Worm (Caenorhabditis elegans) whole organism, mixed stage, embryonic: ENCODE results near the gene lron-7.

Experiments used
- M03D4.4 ChIP-seq: sonication (generic microtip); optimal IDR thresholded peaks from 2 replicates; lab custom pipeline; 2017; ENCODE audit warnings: mild to moderate bottlenecking, missing genetic modification characterization, missing compliant biosample characterization
- bed-3 ChIP-seq: fragments of 200-800 bp; sonication (Bioruptor generic); optimal IDR thresholded peaks from 3 replicates; lab custom pipeline; 2018; ENCODE audit warnings: mild to moderate bottlenecking, missing genetic modification characterization, moderate library complexity, missing compliant biosample characterization
- blmp-1 ChIP-seq: fragments of 150-350 bp; optimal IDR thresholded peaks from 2 replicates; lab custom pipeline; 2014; ENCODE audit warnings: missing biosample characterization, missing genetic modification characterization
- ceh-39 ChIP-seq: fragments of 150-350 bp; optimal IDR thresholded peaks from 2 replicates; lab custom pipeline; 2014; ENCODE audit warnings: missing biosample characterization, missing genetic modification characterization
- ceh-43 ChIP-seq: fragments of 200-800 bp; sonication (Bioruptor generic); optimal IDR thresholded peaks from 2 replicates; lab custom pipeline; 2018; ENCODE audit warnings: mild to moderate bottlenecking, missing genetic modification characterization, moderate library complexity, missing compliant biosample characterization
- ceh-83 ChIP-seq: fragments of 200-800 bp; sonication (Bioruptor generic); optimal IDR thresholded peaks from 2 replicates; lab custom pipeline; 2018; ENCODE audit warnings: mild to moderate bottlenecking, missing genetic modification characterization, missing compliant biosample characterization
- ces-1 ChIP-seq: fragments of 150-350 bp; optimal IDR thresholded peaks from 2 replicates; lab custom pipeline; 2014; ENCODE audit warnings: missing biosample characterization, missing genetic modification reagents, missing genetic modification characterization
- cnd-1 ChIP-seq: fragments of 200-800 bp; sonication (Bioruptor generic); optimal IDR thresholded peaks from 2 replicates; lab custom pipeline; 2018; ENCODE audit warnings: mild to moderate bottlenecking, missing genetic modification characterization, missing compliant biosample characterization
- drap-1 ChIP-seq: fragments of 200-800 bp; sonication (Bioruptor generic); optimal IDR thresholded peaks from 3 replicates; lab custom pipeline; 2018; ENCODE audit warnings: mild to moderate bottlenecking, missing genetic modification characterization, missing compliant biosample characterization
- elt-1 ChIP-seq: sonication (generic microtip); optimal IDR thresholded peaks from 2 replicates; lab custom pipeline; 2017; ENCODE audit warnings: missing genetic modification characterization, mild to moderate bottlenecking, missing compliant biosample characterization, antibody characterized with exemption, moderate library complexity, borderline replicate concordance; ENCODE audit not compliant: insufficient read depth
- elt-3 ChIP-seq: fragments of 150-350 bp; optimal IDR thresholded peaks from 2 replicates; lab custom pipeline; 2014; ENCODE audit warnings: missing biosample characterization, missing genetic modification characterization
- flh-1 ChIP-seq: fragments of 200-800 bp; sonication (Bioruptor generic); optimal IDR thresholded peaks from 2 replicates; lab custom pipeline; 2018; ENCODE audit warnings: mild to moderate bottlenecking, missing genetic modification characterization, moderate library complexity, missing compliant biosample characterization
- ham-2 ChIP-seq: fragments of 200-800 bp; sonication (Bioruptor generic); optimal IDR thresholded peaks from 2 replicates; lab custom pipeline; 2018; ENCODE audit warnings: mild to moderate bottlenecking, missing genetic modification characterization, missing compliant biosample characterization
- hlh-1 ChIP-seq: fragments of 150-350 bp; optimal IDR thresholded peaks from 2 replicates; lab custom pipeline; 2014; ENCODE audit warnings: missing biosample characterization, missing genetic modification reagents, missing genetic modification characterization
- lin-13 ChIP-seq: fragments of 150-350 bp; optimal IDR thresholded peaks from 2 replicates; lab custom pipeline; 2014; ENCODE audit warnings: missing biosample characterization, missing genetic modification characterization
- lin-32 ChIP-seq: fragments of 200-800 bp; sonication (Bioruptor generic); optimal IDR thresholded peaks from 2 replicates; lab custom pipeline; 2018; ENCODE audit warnings: mild to moderate bottlenecking, missing genetic modification characterization, missing compliant biosample characterization
- lsy-2 ChIP-seq: fragments of 150-350 bp; optimal IDR thresholded peaks from 2 replicates; lab custom pipeline; 2014; ENCODE audit warnings: missing biosample characterization, missing genetic modification characterization
- mab-5 ChIP-seq: fragments of 150-350 bp; optimal IDR thresholded peaks from 2 replicates; lab custom pipeline; 2014; ENCODE audit warnings: missing biosample characterization, missing genetic modification characterization
- mep-1 ChIP-seq: fragments of 150-350 bp; optimal IDR thresholded peaks from 2 replicates; lab custom pipeline; 2017; ENCODE audit warnings: missing biosample characterization, missing genetic modification reagents, missing genetic modification characterization, inconsistent platforms
- mls-2 ChIP-seq: sonication (generic microtip); optimal IDR thresholded peaks from 2 replicates; lab custom pipeline; 2016; ENCODE audit warnings: mild to moderate bottlenecking, missing genetic modification characterization, moderate library complexity, missing compliant biosample characterization
- nhr-12 ChIP-seq: fragments of 150-350 bp; optimal IDR thresholded peaks from 2 replicates; lab custom pipeline; 2014; ENCODE audit warnings: missing biosample characterization, missing genetic modification characterization
- nhr-2 ChIP-seq: fragments of 150-350 bp; optimal IDR thresholded peaks from 2 replicates; lab custom pipeline; 2014; ENCODE audit warnings: missing biosample characterization, missing genetic modification characterization
- nhr-237 ChIP-seq: fragments of 150-350 bp; optimal IDR thresholded peaks from 2 replicates; lab custom pipeline; 2014; ENCODE audit warnings: missing biosample characterization, missing genetic modification characterization
- nhr-28 ChIP-seq: fragments of 150-350 bp; optimal IDR thresholded peaks from 2 replicates; lab custom pipeline; 2014; ENCODE audit warnings: missing biosample characterization, missing genetic modification characterization
- nhr-76 ChIP-seq: sonication (generic microtip); optimal IDR thresholded peaks from 2 replicates; lab custom pipeline; 2017; ENCODE audit warnings: missing biosample characterization, missing genetic modification characterization
- pha-4 ChIP-seq: fragments of 150-350 bp; optimal IDR thresholded peaks from 2 replicates; lab custom pipeline; 2018; ENCODE audit warnings: missing biosample characterization, missing genetic modification reagents, missing genetic modification characterization
- sem-2 ChIP-seq: fragments of 200-800 bp; sonication (Bioruptor generic); optimal IDR thresholded peaks from 2 replicates; lab custom pipeline; 2018; ENCODE audit warnings: mild to moderate bottlenecking, missing genetic modification characterization, missing compliant biosample characterization
- snpc-4 ChIP-seq: fragments of 150-350 bp; optimal IDR thresholded peaks from 2 replicates; lab custom pipeline; 2014; ENCODE audit warnings: missing biosample characterization, missing genetic modification characterization
- sptf-1 ChIP-seq: sonication (generic microtip); optimal IDR thresholded peaks from 2 replicates; lab custom pipeline; 2017; ENCODE audit warnings: mild to moderate bottlenecking, missing genetic modification characterization, moderate library complexity, missing compliant biosample characterization
- tbx-8 ChIP-seq: fragments of 200-800 bp; sonication (Bioruptor generic); optimal IDR thresholded peaks from 2 replicates; lab custom pipeline; 2018; ENCODE audit warnings: mild to moderate bottlenecking, missing genetic modification characterization, moderate library complexity, missing compliant biosample characterization
- unc-120 ChIP-seq: sonication (generic microtip); optimal IDR thresholded peaks from 2 replicates; lab custom pipeline; 2017; ENCODE audit warnings: missing genetic modification characterization, missing compliant biosample characterization; ENCODE audit not compliant: poor library complexity, severe bottlenecking
- unc-39 ChIP-seq: fragments of 150-350 bp; optimal IDR thresholded peaks from 2 replicates; lab custom pipeline; 2014; ENCODE audit warnings: missing biosample characterization, missing genetic modification characterization
- unc-62 ChIP-seq: fragments of 150-350 bp; optimal IDR thresholded peaks from 2 replicates; lab custom pipeline; 2014; ENCODE audit warnings: missing biosample characterization, missing genetic modification reagents, missing genetic modification characterization
- zip-8 ChIP-seq: fragments of 150-350 bp; optimal IDR thresholded peaks from 2 replicates; lab custom pipeline; 2014; ENCODE audit warnings: missing biosample characterization, missing genetic modification characterization
- ztf-11 ChIP-seq: fragments of 150-350 bp; optimal IDR thresholded peaks from 2 replicates; lab custom pipeline; 2014; ENCODE audit warnings: missing biosample characterization, missing genetic modification characterization

lron-7 gene

DNA sequence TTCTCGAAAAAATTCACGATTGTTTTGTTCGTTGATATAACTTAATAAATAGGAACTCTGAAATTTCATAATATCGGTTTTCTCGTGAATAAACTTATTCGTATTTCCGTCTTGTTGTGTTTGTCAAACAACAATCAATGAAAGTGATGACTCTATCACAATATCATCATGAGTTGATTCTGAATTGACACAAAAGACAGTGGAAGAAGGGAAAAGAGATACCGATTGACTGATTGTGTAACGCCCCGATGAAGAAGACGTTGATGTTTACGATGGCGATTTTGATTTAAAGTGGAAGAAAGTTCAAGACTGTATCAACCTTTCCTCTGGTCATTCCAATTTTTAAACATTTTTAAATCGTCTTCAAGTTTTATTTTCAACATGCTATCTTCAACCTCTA, 37.7 kb downstream of the lron-7 start, which contains the start of gene ttr-59:
ttr-59 (plus strand) TSS at position 218 of the 400 bp plus-strand sequence.
- TF ChIP-seq unc-62 (GFP tag; lab: Kevin White, UChicago), result peak; percentile 23
- TF ChIP-seq sem-2, result no peak
- TF ChIP-seq, all 35 proteins: peak for 1

- no peak for TF ChIP-seq nhr-12 (tag; lab: Kevin White, UChicago)
- TF ChIP-seq zip-8 (tag; lab: Kevin White, UChicago), result no peak
- no peak for TF ChIP-seq bed-3 (GFP tag; lab: Kevin White, UChicago)
- TF ChIP-seq, all 35 proteins: peak for 0
Observed at ce11 chrX:7330685-7331196, 38.8 kb downstream of the lron-7 start, which contains the start of gene ttr-30. Gene ttr-30, plus strand, starts transcription at chrX:7330949.

DNA sequence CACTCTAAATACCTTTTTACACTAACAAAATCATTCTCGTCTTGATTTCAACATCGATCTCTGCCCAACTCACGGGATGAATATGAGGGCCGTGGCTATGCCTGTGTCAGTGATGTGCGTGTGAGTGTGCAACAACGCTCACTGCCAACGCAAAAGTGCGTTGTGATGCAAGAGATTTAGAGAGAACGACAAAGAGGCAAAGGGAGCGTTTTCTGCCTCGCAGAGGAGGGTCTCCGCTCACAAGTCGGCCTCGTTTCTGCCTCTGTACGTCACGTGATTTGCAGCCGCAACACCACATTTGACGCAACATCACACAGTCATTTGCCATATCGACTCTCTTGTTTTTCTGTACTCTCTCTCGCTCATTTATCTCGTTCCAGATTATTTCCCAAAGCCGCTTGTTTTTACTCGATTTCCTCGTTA, 42.4 kb downstream of the lron-7 start, which contains the start of gene epg-7:
epg-7 (plus strand) TSS at position 413 of the 423 bp plus-strand sequence.
- TF ChIP-seq bed-3 (GFP tag; lab: Kevin White, UChicago), result no peak
- peak; percentile 77 for TF ChIP-seq nhr-237 (tag; lab: Kevin White, UChicago)
- peak; percentile 52 for TF ChIP-seq drap-1 (GFP tag; lab: Kevin White, UChicago)
- TF ChIP-seq nhr-76 (tag; lab: Kevin White, UChicago), result no peak
- no peak for TF ChIP-seq mab-5 (tag; lab: Kevin White, UChicago)
- TF ChIP-seq lsy-2 (tag; lab: Kevin White, UChicago), result peak; percentile 68
- TF ChIP-seq nhr-2 (tag; lab: Kevin White, UChicago), result peak; percentile 49
- no peak for TF ChIP-seq tbx-8 (GFP tag; lab: Kevin White, UChicago)
- no peak for TF ChIP-seq nhr-28
- peak; percentile 64 for TF ChIP-seq mls-2 (tag; lab: Kevin White, UChicago)
- no peak for TF ChIP-seq elt-3 (tag; lab: Kevin White, UChicago)
- TF ChIP-seq unc-120, result peak; percentile 93
- TF ChIP-seq nhr-12 (tag; lab: Kevin White, UChicago), result no peak
- peak; percentile 79 for TF ChIP-seq lin-13
- peak; percentile 84 for TF ChIP-seq mep-1 (tag; lab: Kevin White, UChicago)
- no peak for TF ChIP-seq M03D4.4
- peak; percentile 36 for TF ChIP-seq ztf-11 (tag; lab: Kevin White, UChicago)
- TF ChIP-seq ceh-43, result no peak
- TF ChIP-seq ceh-39 (tag; lab: Kevin White, UChicago), result peak; percentile 78
- TF ChIP-seq ham-2 (GFP tag; lab: Kevin White, UChicago), result peak; percentile 61
- TF ChIP-seq sem-2, result no peak
- TF ChIP-seq unc-39 (tag; lab: Kevin White, UChicago), result no peak
- TF ChIP-seq blmp-1, result no peak
- peak; percentile 35 for TF ChIP-seq lin-32
- no peak for TF ChIP-seq flh-1
- no peak for TF ChIP-seq ceh-83 (GFP tag; lab: Kevin White, UChicago)
- TF ChIP-seq sptf-1 (tag; lab: Kevin White, UChicago), result peak; percentile 28
- peak; percentile 10 for TF ChIP-seq zip-8 (tag; lab: Kevin White, UChicago)
- peak; percentile 26 for TF ChIP-seq elt-1 (tag; lab: Kevin White, UChicago)
- TF ChIP-seq pha-4 (tag; lab: Kevin White, UChicago), result peak; percentile 90
- TF ChIP-seq hlh-1 (tag; lab: Kevin White, UChicago), result peak; percentile 82
- peak; percentile 66 for TF ChIP-seq cnd-1 (tag; lab: Kevin White, UChicago)
- TF ChIP-seq ces-1 (GFP tag; lab: Kevin White, UChicago), result peak; percentile 67
- TF ChIP-seq snpc-4 (tag; lab: Kevin White, UChicago), result no peak
- peak; percentile 74 for TF ChIP-seq unc-62 (GFP tag; lab: Kevin White, UChicago)

DNA sequence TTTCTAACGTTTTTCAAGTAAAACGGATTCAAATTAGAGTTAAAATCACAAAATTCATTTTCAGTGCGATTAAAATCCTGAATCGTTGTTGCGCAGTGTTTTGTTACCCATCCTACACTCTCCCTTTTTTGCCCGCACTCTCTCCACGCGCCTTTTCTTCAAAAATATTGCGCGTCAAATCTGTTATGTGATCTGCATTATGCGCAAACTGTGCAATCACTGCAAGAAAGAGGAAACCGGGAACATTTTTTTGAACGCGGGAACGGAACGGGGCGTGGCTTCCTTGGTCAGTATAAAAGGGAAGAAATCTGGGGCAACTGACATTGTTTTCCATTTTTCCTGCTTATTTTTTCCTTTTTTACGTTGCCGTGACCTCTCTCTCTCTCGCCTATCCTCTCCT, 48.5 kb downstream of the lron-7 start:
- TF ChIP-seq ceh-39 (tag; lab: Kevin White, UChicago) (no peak), zip-8 (tag; lab: Kevin White, UChicago) (peak; percentile 4)
